Worm (Caenorhabditis elegans): ENCODE data around the gene srb-16.

The srb-16 gene

ce11 chrII:5182451-5182850 is 31.7 kb upstream of the srb-16 start (continued):
- TF ChIP-seq mdl-1 (tag; optimal IDR thresholded peaks at IDR 0.05) = peak in 1 of 2 experiments; percentile 80
- TF ChIP-seq lsy-2 (tag; optimal IDR thresholded peaks at IDR 0.05) = peak; percentile 57 to 67
- TF ChIP-seq fkh-8 (tag; optimal IDR thresholded peaks at IDR 0.05) = peak; percentile 66
- TF ChIP-seq elt-2 (tag; optimal IDR thresholded peaks at IDR 0.05) = peak; percentile 97
- peak; percentile 53 for TF ChIP-seq lir-3 (tag; optimal IDR thresholded peaks at IDR 0.05; ENCODE audit: poor library complexity)
- TF ChIP-seq grh-1 (GFP tag; IDR thresholded peaks at IDR 0.05) = no peak
- TF ChIP-seq nhr-90 (tag; optimal IDR thresholded peaks at IDR 0.05; ENCODE audit: poor library complexity) = peak; percentile 45
- peak; percentile 2 for TF ChIP-seq mef-2 (tag; optimal IDR thresholded peaks at IDR 0.05)
- peak; percentile 38 for TF ChIP-seq lin-13 (GFP tag; optimal IDR thresholded peaks at IDR 0.05)
- TF ChIP-seq efl-1 (optimal IDR thresholded peaks at IDR 0.05) = peak; percentile 43 to 46
- peak in 1 of 2 experiments; percentile 90 for TF ChIP-seq efl-1 (GFP tag; optimal IDR thresholded peaks at IDR 0.05 in 1 of 2)
- TF ChIP-seq C34B4.2 (tag; optimal IDR thresholded peaks at IDR 0.05) = no peak
- TF ChIP-seq lin-15B (tag; optimal IDR thresholded peaks at IDR 0.05) = no peak
- TF ChIP-seq ets-5 (GFP tag; IDR thresholded peaks at IDR 0.05) = no peak
- TF ChIP-seq hlh-4 (tag; optimal IDR thresholded peaks at IDR 0.05) = no peak
- no peak for TF ChIP-seq unc-98 (GFP tag; IDR thresholded peaks at IDR 0.05)
- no peak for TF ChIP-seq unc-30 (tag; optimal IDR thresholded peaks at IDR 0.05)
- TF ChIP-seq swsn-7 (tag; optimal IDR thresholded peaks at IDR 0.05) = peak; percentile 57
- no peak for TF ChIP-seq isw-1 (GFP tag; IDR thresholded peaks at IDR 0.05)
- peak; percentile 30 for TF ChIP-seq snpc-4 (tag; optimal IDR thresholded peaks at IDR 0.05)
- no peak for TF ChIP-seq F16B12.6 (tag; optimal IDR thresholded peaks at IDR 0.05)

DNA sequence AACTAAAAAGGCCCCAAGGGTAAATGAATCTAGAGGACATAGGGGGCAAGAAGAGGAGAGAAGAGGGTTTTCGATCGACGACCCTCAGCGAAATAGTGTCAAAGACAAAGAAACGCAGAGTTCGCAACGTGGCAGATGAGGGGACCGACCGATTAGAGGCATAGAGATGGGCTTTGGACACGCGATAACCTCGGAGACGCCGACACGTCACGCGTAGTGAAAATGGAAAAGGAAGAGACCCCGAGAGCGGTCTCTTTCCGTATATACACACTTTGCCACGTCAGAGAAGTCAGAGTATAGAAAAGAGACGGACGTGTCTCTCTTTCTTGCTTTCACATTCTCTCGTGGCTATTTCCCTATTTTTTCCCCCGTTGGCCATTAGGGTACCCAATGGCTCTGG is 30.8 kb upstream of the srb-16 start:
- peak in 1 of 2 experiments; percentile 86 for TF ChIP-seq mdl-1 (tag; optimal IDR thresholded peaks at IDR 0.05)
- TF ChIP-seq pax-3 (tag; optimal IDR thresholded peaks at IDR 0.05) = peak; percentile 11
- TF ChIP-seq nhr-77 (tag; optimal IDR thresholded peaks at IDR 0.05) = no peak
- no peak for TF ChIP-seq unc-98 (GFP tag; IDR thresholded peaks at IDR 0.05)
- TF ChIP-seq mep-1 (tag; optimal IDR thresholded peaks at IDR 0.05) = peak; percentile 73
- peak; percentile 72 for TF ChIP-seq blmp-1 (tag; optimal IDR thresholded peaks at IDR 0.05)
- TF ChIP-seq snpc-4 (tag; optimal IDR thresholded peaks at IDR 0.05) = peak; percentile 18
- TF ChIP-seq ces-1 (GFP tag; optimal IDR thresholded peaks at IDR 0.05) = no peak
- TF ChIP-seq lsy-2 (tag; optimal IDR thresholded peaks at IDR 0.05) = peak; percentile 72 to 76
- peak; percentile 59 for TF ChIP-seq fkh-10 (GFP tag; optimal IDR thresholded peaks at IDR 0.05)
- TF ChIP-seq ceh-63 (GFP tag; optimal IDR thresholded peaks at IDR 0.05) = no peak
- TF ChIP-seq skn-1 (tag; optimal IDR thresholded peaks at IDR 0.05) = peak; percentile 34
- TF ChIP-seq dpl-1 (GFP tag; optimal IDR thresholded peaks at IDR 0.05) = peak in 2 of 3 experiments; percentile 27 to 45
- TF ChIP-seq hpl-2 (GFP tag; optimal IDR thresholded peaks at IDR 0.05) = peak; percentile 13
- TF ChIP-seq tbx-2 (tag; optimal IDR thresholded peaks at IDR 0.05) = peak; percentile 79
- peak; percentile 57 to 61 for TF ChIP-seq lin-35 (GFP tag; optimal IDR thresholded peaks at IDR 0.05)
- TF ChIP-seq ceh-88 (GFP tag; IDR thresholded peaks at IDR 0.05) = peak; percentile 47; the same call in 1 of the 2 replicates
- peak; percentile 4 for TF ChIP-seq lin-15B (tag; optimal IDR thresholded peaks at IDR 0.05)
- peak; percentile 84 for TF ChIP-seq nhr-20 (tag; optimal IDR thresholded peaks at IDR 0.05)
- TF ChIP-seq fos-1 (tag; optimal IDR thresholded peaks at IDR 0.05) = peak; percentile 43
- TF ChIP-seq jun-1 (tag; optimal IDR thresholded peaks at IDR 0.05) = peak; percentile 45
- peak; percentile 32 for TF ChIP-seq F16B12.6 (tag; optimal IDR thresholded peaks at IDR 0.05)
- peak; percentile 90 for TF ChIP-seq snu-23 (GFP tag; optimal IDR thresholded peaks at IDR 0.05)
- TF ChIP-seq egl-27 (tag; optimal IDR thresholded peaks at IDR 0.05) = no peak
- peak; percentile 57 for TF ChIP-seq unc-86 (tag; optimal IDR thresholded peaks at IDR 0.05)
- peak; percentile 76 for TF ChIP-seq swsn-7 (tag; optimal IDR thresholded peaks at IDR 0.05)
- peak; percentile 70 for TF ChIP-seq isw-1 (GFP tag; IDR thresholded peaks at IDR 0.05)
- TF ChIP-seq lin-13 (GFP tag; optimal IDR thresholded peaks at IDR 0.05) = peak; percentile 69
- peak; percentile 68 for TF ChIP-seq nhr-90 (tag; optimal IDR thresholded peaks at IDR 0.05; ENCODE audit: poor library complexity)
- TF ChIP-seq ceh-90 (tag; optimal IDR thresholded peaks at IDR 0.05) = no peak
- TF ChIP-seq lin-14 (GFP tag; optimal IDR thresholded peaks at IDR 0.05) = peak; percentile 97
- no peak for TF ChIP-seq zag-1 (tag; optimal IDR thresholded peaks at IDR 0.05)
- no peak for TF ChIP-seq elt-2 (tag; optimal IDR thresholded peaks at IDR 0.05)
- TF ChIP-seq egl-13 (tag; optimal IDR thresholded peaks at IDR 0.05) = peak; percentile 25
- peak; percentile 88 for TF ChIP-seq nhr-71 (tag; optimal IDR thresholded peaks at IDR 0.05)
- TF ChIP-seq nhr-85 (tag) = peak; percentile 83
- TF ChIP-seq nhr-19 (GFP tag; conservative IDR thresholded peaks at IDR 0.05) = peak; percentile 73
- TF ChIP-seq efl-1 (optimal IDR thresholded peaks at IDR 0.05) = peak; percentile 57 to 75
- TF ChIP-seq efl-1 (GFP tag; optimal IDR thresholded peaks at IDR 0.05 in 1 of 2) = peak; percentile 27 to 93
- no peak for TF ChIP-seq ztf-11 (tag; optimal IDR thresholded peaks at IDR 0.05)
- TF ChIP-seq elt-3 (tag; optimal IDR thresholded peaks at IDR 0.05) = peak in 1 of 6 experiments; percentile 11

All from whole organism, L1 larva.